Fruit fly (Drosophila melanogaster) whole organism, pupa: ENCODE measurements around the gene Atg8b.
A peak's percentile ranks its signal among the peaks of the same experiment; 100 is the strongest.

Source experiments
- CG10348 ChIP-seq: fragments of 200-800 bp; sonication (Bioruptor generic); IDR thresholded peaks from 2 replicates; pipeline ENCODE4 v1.3.6; 2022; ENCODE audit warnings: missing biosample characterization, missing genetic modification characterization
- CG12605 ChIP-seq: fragments of 200-800 bp; sonication (Bioruptor generic); IDR thresholded peaks from 2 replicates; pipeline ENCODE4 v1.3.6; 2022; ENCODE audit warnings: missing biosample characterization, missing genetic modification characterization
- CG13204 ChIP-seq: fragments of 200-800 bp; sonication (Bioruptor generic); optimal IDR thresholded peaks from 2 replicates; lab custom pipeline; 2018; ENCODE audit warnings: missing biosample characterization, mild to moderate bottlenecking, missing genetic modification characterization, moderate library complexity
- CG14655 ChIP-seq: fragments of 200-800 bp; sonication (Bioruptor generic); optimal IDR thresholded peaks from 3 replicates; lab custom pipeline; 2017; ENCODE audit warnings: mild to moderate bottlenecking, missing biosample characterization, missing genetic modification reagents, missing genetic modification characterization
- CG15710 ChIP-seq: fragments of 200-800 bp; sonication (Bioruptor generic); optimal IDR thresholded peaks from 2 replicates; lab custom pipeline; 2018; ENCODE audit warnings: missing biosample characterization, mild to moderate bottlenecking, missing genetic modification characterization, moderate library complexity
- CG17806 ChIP-seq: fragments of 200-800 bp; sonication (Bioruptor generic); optimal IDR thresholded peaks from 2 replicates; lab custom pipeline; 2018; ENCODE audit warnings: missing biosample characterization, mild to moderate bottlenecking, missing genetic modification characterization, moderate library complexity
- CG32121 ChIP-seq: fragments of 200-800 bp; sonication (Bioruptor generic); IDR thresholded peaks from 2 replicates; pipeline ENCODE4 v1.3.6; 2022; ENCODE audit warnings: missing biosample characterization, missing genetic modification characterization
- CG34367 ChIP-seq: fragments of 200-800 bp; sonication (Bioruptor generic); optimal IDR thresholded peaks from 2 replicates; lab custom pipeline; 2018; ENCODE audit warnings: missing biosample characterization, mild to moderate bottlenecking, missing genetic modification characterization
- CG4496 ChIP-seq: fragments of 200-800 bp; sonication (Bioruptor generic); IDR thresholded peaks from 3 replicates; pipeline ENCODE4 v1.3.6; 2022; ENCODE audit warnings: missing biosample characterization, missing genetic modification characterization
- CG8159 ChIP-seq: fragments of 200-800 bp; sonication (Bioruptor generic); optimal IDR thresholded peaks from 3 replicates; lab custom pipeline; 2018; ENCODE audit warnings: missing biosample characterization, mild to moderate bottlenecking, missing genetic modification characterization, moderate library complexity
- CG8301 ChIP-seq: fragments of 200-800 bp; sonication (Bioruptor generic); optimal IDR thresholded peaks from 2 replicates; lab custom pipeline; 2018; ENCODE audit warnings: missing biosample characterization, mild to moderate bottlenecking, missing genetic modification characterization
- CG9948 ChIP-seq: fragments of 200-800 bp; sonication (Bioruptor generic); optimal IDR thresholded peaks from 2 replicates; lab custom pipeline; 2018; ENCODE audit warnings: missing biosample characterization, mild to moderate bottlenecking, missing genetic modification characterization, moderate library complexity
- D1 ChIP-seq: fragments of 200-800 bp; sonication (Bioruptor generic); optimal IDR thresholded peaks from 2 replicates; lab custom pipeline; 2018; ENCODE audit warnings: missing biosample characterization, mild to moderate bottlenecking, missing genetic modification characterization, moderate library complexity
- EcR ChIP-seq: fragments of 200-800 bp; sonication (Bioruptor generic); optimal IDR thresholded peaks from 3 replicates; lab custom pipeline; 2019; ENCODE audit warnings: missing biosample characterization, missing genetic modification characterization, mild to moderate bottlenecking, moderate library complexity, missing genetic modification reagents
- Ets98B ChIP-seq: fragments of 200-800 bp; sonication (Bioruptor generic); IDR thresholded peaks from 2 replicates; pipeline ENCODE4 v1.3.6; 2022; ENCODE audit warnings: missing biosample characterization, missing genetic modification characterization
- Pif1A ChIP-seq: fragments of 200-800 bp; sonication (Bioruptor generic); optimal IDR thresholded peaks from 3 replicates; lab custom pipeline; 2016; ENCODE audit warnings: missing biosample characterization, missing genetic modification characterization
- Pif1B ChIP-seq: fragments of 200-800 bp; sonication (Bioruptor generic); optimal IDR thresholded peaks from 3 replicates; lab custom pipeline; 2016; ENCODE audit warnings: missing biosample characterization, missing genetic modification characterization
- Snoo ChIP-seq: fragments of 200-800 bp; sonication (Bioruptor generic); optimal IDR thresholded peaks from 3 replicates; lab custom pipeline; 2017; ENCODE audit warnings: missing biosample characterization, mild to moderate bottlenecking, missing genetic modification characterization, inconsistent platforms
- gl ChIP-seq: fragments of 200-800 bp; sonication (Bioruptor generic); optimal IDR thresholded peaks from 2 replicates; lab custom pipeline; 2018; ENCODE audit warnings: missing biosample characterization, mild to moderate bottlenecking, missing genetic modification characterization

Atg8b gene

dm6 chr3R:17736311-17736710, 11.4 kb upstream of the Atg8b start, which contains the start of gene TyrRII:
Gene TyrRII (plus strand): TSS chr3R:17736611.
- no peak for TF ChIP-seq CG17806 (tag; lab: Kevin White, UChicago)
- TF ChIP-seq Snoo (tag; lab: Kevin White, UChicago), result no peak
- TF ChIP-seq CG12605 (GFP tag; lab: Robert Waterston, UW), result no peak
- no peak for TF ChIP-seq CG8301 (tag; lab: Kevin White, UChicago)
- TF ChIP-seq CG15710, result no peak
- TF ChIP-seq CG9948 (tag; lab: Kevin White, UChicago), result no peak
- no peak for TF ChIP-seq CG34367 (tag; lab: Kevin White, UChicago)
- no peak for TF ChIP-seq EcR (GFP tag; lab: Kevin White, UChicago)
- no peak for TF ChIP-seq Pif1A (GFP tag; lab: Kevin White, UChicago)
- TF ChIP-seq gl (tag; lab: Kevin White, UChicago), result no peak

- TF ChIP-seq CG10348 (GFP tag; lab: Robert Waterston, UW) (no peak), Pif1B (no peak), CG32121 (GFP tag; lab: Robert Waterston, UW) (no peak), CG9948 (tag; lab: Kevin White, UChicago) (no peak), CG34367 (tag; lab: Kevin White, UChicago) (no peak), CG4496 (GFP tag; lab: Robert Waterston, UW) (no peak), D1 (tag; lab: Kevin White, UChicago) (no peak), CG8301 (tag; lab: Kevin White, UChicago) (no peak)
Measured at dm6 chr3R:17733261-17733660, 8.4 kb upstream of the Atg8b start, which contains the start of gene CG14321. Gene CG14321 (plus strand): TSS chr3R:17733598.

- TF ChIP-seq CG8301 (tag; lab: Kevin White, UChicago) (no peak), CG9948 (tag; lab: Kevin White, UChicago) (no peak), CG4496 (GFP tag; lab: Robert Waterston, UW) (peak; percentile 66)
Measured at dm6 chr3R:17725558-17725957, 695 bp upstream of the Atg8b start, which contains the start of gene Lgr1. Gene Lgr1 (plus strand): TSS chr3R:17725777.

dm6 chr3R:17718760-17719625, 5.9 kb downstream of the Atg8b start, which contains the start of gene Pxt:
Gene Pxt (plus strand): TSS chr3R:17719454.
- TF ChIP-seq Pif1B (peak; percentile 17), D1 (tag; lab: Kevin White, UChicago) (peak; percentile 60), CG13204 (GFP tag; lab: Kevin White, UChicago) (no peak)

dm6 chr3R:17718051-17718693, 6.7 kb downstream of the Atg8b start, which contains the start of gene osa:
Gene osa (minus strand): TSS chr3R:17718350.
- TF ChIP-seq Pif1B (peak; percentile 50), EcR (GFP tag; lab: Kevin White, UChicago) (peak; percentile 3), CG4496 (GFP tag; lab: Robert Waterston, UW) (no peak)

dm6 chr3R:17716858-17717596, 7.8 kb downstream of the Atg8b start:
- TF ChIP-seq Pif1A (GFP tag; lab: Kevin White, UChicago) (peak; percentile 33), CG15710 (peak; percentile 17), CG8159 (tag; lab: Kevin White, UChicago) (peak; percentile 31), Ets98B (GFP tag; lab: Robert Waterston, UW) (no peak), CG4496 (GFP tag; lab: Robert Waterston, UW) (no peak), CG8301 (tag; lab: Kevin White, UChicago) (peak; percentile 3), Pif1B (peak; percentile 48), EcR (GFP tag; lab: Kevin White, UChicago) (peak; percentile 73), CG13204 (GFP tag; lab: Kevin White, UChicago) (peak; percentile 72), CG14655 (GFP tag; lab: Kevin White, UChicago) (no peak), CG32121 (GFP tag; lab: Robert Waterston, UW) (no peak), Snoo (tag; lab: Kevin White, UChicago) (peak; percentile 24), CG9948 (tag; lab: Kevin White, UChicago) (no peak), CG34367 (tag; lab: Kevin White, UChicago) (no peak)
